Fruit fly (Drosophila melanogaster) whole organism, embryonic: Measurements from ENCODE around the gene CG4594.

Source experiments
- Ada2b ChIP-seq: fragments of 200-800 bp; sonication (Bioruptor generic); IDR thresholded peaks from 2 replicates; pipeline ENCODE4 v1.3.6; 2022; ENCODE audit warnings: missing biosample characterization, missing genetic modification characterization
- B-H2 ChIP-seq: fragments of 200-800 bp; sonication (Bioruptor generic); optimal IDR thresholded peaks from 2 replicates; lab custom pipeline; 2018; ENCODE audit warnings: missing biosample characterization, mild to moderate bottlenecking, missing genetic modification characterization
- CG10431 ChIP-seq: fragments of 200-800 bp; sonication (Bioruptor generic); optimal IDR thresholded peaks from 3 replicates; lab custom pipeline; 2018; ENCODE audit warnings: missing biosample characterization, mild to moderate bottlenecking, missing genetic modification characterization
- CG11456 ChIP-seq: fragments of 200-800 bp; sonication (Bioruptor generic); IDR thresholded peaks from 3 replicates; pipeline ENCODE4 v1.3.6; 2022; ENCODE audit warnings: missing biosample characterization, missing genetic modification characterization
- CG12071 ChIP-seq: fragments of 200-800 bp; sonication (Bioruptor generic); optimal IDR thresholded peaks from 3 replicates; lab custom pipeline; 2018; ENCODE audit warnings: missing biosample characterization, mild to moderate bottlenecking, missing genetic modification characterization
- CG13424 ChIP-seq: fragments of 200-800 bp; sonication (Bioruptor generic); optimal IDR thresholded peaks from 2 replicates; lab custom pipeline; 2019; ENCODE audit warnings: missing biosample characterization, mild to moderate bottlenecking, missing genetic modification characterization, moderate library complexity
- CG14014 ChIP-seq: fragments of 200-800 bp; sonication (Bioruptor generic); IDR thresholded peaks from 2 replicates; pipeline ENCODE4 v1.3.6; 2022; ENCODE audit warnings: missing biosample characterization, missing genetic modification characterization
- CG14710 ChIP-seq: fragments of 200-800 bp; sonication (Bioruptor generic); optimal IDR thresholded peaks from 3 replicates; lab custom pipeline; 2019; ENCODE audit warnings: missing biosample characterization, mild to moderate bottlenecking, missing genetic modification characterization, moderate library complexity
- CG17359 ChIP-seq: fragments of 200-800 bp; sonication (Bioruptor generic); optimal IDR thresholded peaks from 3 replicates; lab custom pipeline; 2018; ENCODE audit warnings: missing biosample characterization, mild to moderate bottlenecking, missing genetic modification characterization, moderate library complexity
- CG17829 ChIP-seq: fragments of 200-800 bp; optimal IDR thresholded peaks from 2 replicates; lab custom pipeline; 2019; ENCODE audit warnings: missing biosample characterization, mild to moderate bottlenecking, missing genetic modification characterization, moderate library complexity
- CG18011 ChIP-seq: fragments of 200-800 bp; sonication (Bioruptor generic); optimal IDR thresholded peaks from 2 replicates; lab custom pipeline; 2017; ENCODE audit warnings: missing biosample characterization, missing genetic modification characterization, mild to moderate bottlenecking, moderate library complexity, missing genotype
- CG2202 ChIP-seq: fragments of 200-800 bp; sonication (Bioruptor generic); optimal IDR thresholded peaks from 2 replicates; lab custom pipeline; 2018; ENCODE audit warnings: missing biosample characterization, mild to moderate bottlenecking, missing genetic modification characterization
- CG2678 ChIP-seq: fragments of 200-800 bp; sonication (Bioruptor generic); optimal IDR thresholded peaks from 3 replicates; lab custom pipeline; 2019; ENCODE audit warnings: missing biosample characterization, mild to moderate bottlenecking, missing genetic modification characterization, moderate library complexity
- CG31365 ChIP-seq: fragments of 200-800 bp; sonication (Bioruptor generic); optimal IDR thresholded peaks from 2 replicates; lab custom pipeline; 2018; ENCODE audit warnings: missing biosample characterization, mild to moderate bottlenecking, missing genetic modification characterization
- CG42726 ChIP-seq: fragments of 200-800 bp; sonication (Bioruptor generic); IDR thresholded peaks from 2 replicates; pipeline ENCODE4 v1.3.6; 2022; ENCODE audit warnings: missing biosample characterization, missing genetic modification characterization; ENCODE audit not compliant: partially characterized antibody
- CG4328 ChIP-seq: fragments of 200-800 bp; sonication (Bioruptor generic); optimal IDR thresholded peaks from 3 replicates; lab custom pipeline; 2017; ENCODE audit warnings: missing biosample characterization, missing genetic modification reagents, missing genetic modification characterization
- CG6254 ChIP-seq: fragments of 200-800 bp; sonication (Bioruptor generic); optimal IDR thresholded peaks from 3 replicates; lab custom pipeline; 2017; ENCODE audit warnings: mild to moderate bottlenecking, missing biosample characterization, missing genetic modification reagents, missing genetic modification characterization
- CG6683 ChIP-seq: fragments of 200-800 bp; sonication (Bioruptor generic); optimal IDR thresholded peaks from 2 replicates; lab custom pipeline; 2017; ENCODE audit warnings: missing biosample characterization, mild to moderate bottlenecking, missing genetic modification characterization, missing genetic modification reagents
- CG7271 ChIP-seq: fragments of 200-800 bp; sonication (Bioruptor generic); optimal IDR thresholded peaks from 2 replicates; lab custom pipeline; 2018; ENCODE audit warnings: missing biosample characterization, mild to moderate bottlenecking, missing genetic modification characterization, moderate library complexity
- CG7928 ChIP-seq: fragments of 200-800 bp; sonication (Bioruptor generic); optimal IDR thresholded peaks from 2 replicates; lab custom pipeline; 2017; ENCODE audit warnings: missing biosample characterization, mild to moderate bottlenecking, missing genetic modification characterization
- CG7963 ChIP-seq: fragments of 200-800 bp; sonication (Bioruptor generic); IDR thresholded peaks from 3 replicates; pipeline ENCODE4 v1.3.6; 2022; ENCODE audit warnings: missing biosample characterization, missing genetic modification characterization; ENCODE audit not compliant: partially characterized antibody
- CG9797 ChIP-seq: fragments of 200-800 bp; sonication (Bioruptor generic); optimal IDR thresholded peaks from 3 replicates; lab custom pipeline; 2018; ENCODE audit warnings: missing biosample characterization, mild to moderate bottlenecking, missing genetic modification characterization
- CoRest ChIP-seq: fragments of 200-800 bp; sonication (Bioruptor generic); optimal IDR thresholded peaks from 3 replicates; lab custom pipeline; 2018; ENCODE audit warnings: missing biosample characterization, mild to moderate bottlenecking, missing genetic modification characterization, moderate library complexity
- Dek ChIP-seq: fragments of 200-800 bp; sonication (Bioruptor generic); optimal IDR thresholded peaks from 3 replicates; lab custom pipeline; 2019; ENCODE audit warnings: missing biosample characterization, mild to moderate bottlenecking, missing genetic modification characterization, moderate library complexity
- Eip74EF ChIP-seq, 2 experiments: fragments of 200-800 bp in 1 of 2; fragments of >200 bp in 1 of 2; sonication (Bioruptor generic) in 1 of 2; optimal IDR thresholded peaks; 2 replicates each; lab custom pipeline; 2017 to 2019; ENCODE audit warnings: missing biosample characterization in 2 of 2, missing genetic modification characterization in 2 of 2, mild to moderate bottlenecking in 1 of 2, moderate library complexity in 1 of 2
- HLH54F ChIP-seq: fragments of 200-800 bp; sonication (Bioruptor generic); optimal IDR thresholded peaks from 3 replicates; lab custom pipeline; 2016; ENCODE audit warnings: missing biosample characterization, missing genetic modification characterization
- Jarid2 ChIP-seq: fragments of 200-800 bp; sonication (Bioruptor generic); optimal IDR thresholded peaks from 3 replicates; lab custom pipeline; 2017; ENCODE audit warnings: mild to moderate bottlenecking, missing biosample characterization, missing genetic modification reagents, missing genetic modification characterization
- bigmax ChIP-seq: fragments of 200-800 bp; sonication (Bioruptor generic); optimal IDR thresholded peaks from 2 replicates; lab custom pipeline; 2018; ENCODE audit warnings: missing biosample characterization, mild to moderate bottlenecking, missing genetic modification characterization
- chinmo ChIP-seq: fragments of 200-800 bp; sonication (Bioruptor generic); IDR thresholded peaks from 4 replicates; pipeline ENCODE4 v1.3.6; 2022; ENCODE audit warnings: missing biosample characterization, missing genetic modification characterization; ENCODE audit not compliant: partially characterized antibody
- dan ChIP-seq: fragments of 200-800 bp; sonication (Bioruptor generic); IDR thresholded peaks from 2 replicates; pipeline ENCODE4 v1.3.6; 2022; ENCODE audit warnings: missing biosample characterization, missing genetic modification characterization
- disco-r ChIP-seq: fragments of 200-800 bp; sonication (Bioruptor generic); optimal IDR thresholded peaks from 2 replicates; lab custom pipeline; 2016; ENCODE audit warnings: missing biosample characterization, missing genetic modification characterization
- dpn ChIP-seq, 2 experiments: fragments of 200-800 bp; sonication (Bioruptor generic); optimal IDR thresholded peaks; 3 replicates each; lab custom pipeline; 2016; ENCODE audit warnings: missing biosample characterization in 2 of 2, missing genetic modification characterization in 2 of 2
- ems ChIP-seq: fragments of 200-800 bp; sonication (Bioruptor generic); optimal IDR thresholded peaks from 3 replicates; lab custom pipeline; 2016; ENCODE audit warnings: missing biosample characterization, missing genetic modification characterization
- fd102C ChIP-seq: fragments of 200-800 bp; sonication (Bioruptor generic); optimal IDR thresholded peaks from 2 replicates; lab custom pipeline; 2018; ENCODE audit warnings: missing biosample characterization, mild to moderate bottlenecking, missing genetic modification characterization, moderate library complexity
- hkb ChIP-seq, 2 experiments: fragments of 200-800 bp in 1 of 2; fragments of >200 bp in 1 of 2; sonication (Bioruptor generic) in 1 of 2; IDR thresholded peaks in 1 of 2; optimal IDR thresholded peaks in 1 of 2; 2 replicates each; pipeline versions ENCODE4 v1.3.6 to Lab custom; 2017 to 2022; ENCODE audit warnings: missing biosample characterization in 1 of 2, missing genetic modification characterization in 1 of 2
- mld ChIP-seq: fragments of 200-800 bp; sonication (Bioruptor generic); IDR thresholded peaks from 3 replicates; pipeline ENCODE4 v1.3.6; 2022; ENCODE audit warnings: missing biosample characterization, missing genetic modification characterization; ENCODE audit not compliant: partially characterized antibody
- nerfin-1 ChIP-seq: fragments of 200-800 bp; sonication (Bioruptor generic); optimal IDR thresholded peaks from 3 replicates; lab custom pipeline; 2019; ENCODE audit warnings: missing biosample characterization, mild to moderate bottlenecking, missing genetic modification characterization, moderate library complexity
- nerfin-2 ChIP-seq: fragments of 200-800 bp; sonication (Bioruptor generic); IDR thresholded peaks from 2 replicates; pipeline ENCODE4 v1.3.6; 2022; ENCODE audit warnings: missing biosample characterization, missing genetic modification characterization; ENCODE audit not compliant: partially characterized antibody
- odd ChIP-seq: fragments of 200-800 bp; sonication (Bioruptor generic); optimal IDR thresholded peaks from 2 replicates; lab custom pipeline; 2017; ENCODE audit warnings: missing biosample characterization, mild to moderate bottlenecking, missing genetic modification characterization
- pros ChIP-seq: fragments of 200-800 bp; sonication (Bioruptor generic); optimal IDR thresholded peaks from 3 replicates; lab custom pipeline; 2019; ENCODE audit warnings: missing biosample characterization, mild to moderate bottlenecking, missing genetic modification characterization, moderate library complexity
- pum ChIP-seq: fragments of 200-800 bp; sonication (Bioruptor generic); optimal IDR thresholded peaks from 2 replicates; lab custom pipeline; 2016; ENCODE audit warnings: missing biosample characterization, missing genetic modification characterization
- pzg ChIP-seq: fragments of 200-800 bp; sonication (Bioruptor generic); optimal IDR thresholded peaks from 3 replicates; lab custom pipeline; 2018; ENCODE audit warnings: missing biosample characterization, mild to moderate bottlenecking, missing genetic modification characterization, moderate library complexity
- ranshi ChIP-seq: fragments of 200-800 bp; sonication (Bioruptor generic); IDR thresholded peaks from 2 replicates; pipeline ENCODE4 v1.3.6; 2022; ENCODE audit warnings: missing biosample characterization, missing genetic modification characterization
- schlank ChIP-seq: fragments of 200-800 bp; sonication (Bioruptor generic); optimal IDR thresholded peaks from 2 replicates; lab custom pipeline; 2018; ENCODE audit warnings: missing biosample characterization, mild to moderate bottlenecking, missing genetic modification characterization
- sob ChIP-seq: fragments of 200-800 bp; sonication (Bioruptor generic); IDR thresholded peaks from 2 replicates; pipeline ENCODE4 v1.3.6; 2022; ENCODE audit warnings: missing biosample characterization, missing genetic modification characterization
- tll ChIP-seq, 2 experiments: fragments of 200-800 bp in 1 of 2; fragments of >200 bp in 1 of 2; sonication (Bioruptor generic) in 1 of 2; optimal IDR thresholded peaks; 2 replicates each; lab custom pipeline; 2017 to 2019; ENCODE audit warnings: missing biosample characterization in 2 of 2, missing genetic modification characterization in 2 of 2, mild to moderate bottlenecking in 1 of 2, moderate library complexity in 1 of 2
- tup ChIP-seq: fragments of 200-800 bp; sonication (Bioruptor generic); optimal IDR thresholded peaks from 2 replicates; lab custom pipeline; 2016; ENCODE audit warnings: missing biosample characterization, mild to moderate bottlenecking, missing genetic modification characterization, moderate library complexity

CG4594 gene

dm6 chr2L:9894871-9895364 lies 25.0 kb upstream of the CG4594 start, which contains the start of gene Bka (continued):
- TF ChIP-seq CG2678 (tag; lab: Kevin White, UChicago): peak; percentile 61
- TF ChIP-seq Dek (tag; lab: Kevin White, UChicago): peak; percentile 39
- TF ChIP-seq CG31365 (tag; lab: Kevin White, UChicago): no peak
- peak; percentile 63 for TF ChIP-seq CG6254 (GFP tag; lab: Kevin White, UChicago)
- peak; percentile 34 for TF ChIP-seq CG7271 (tag; lab: Kevin White, UChicago)
- peak; percentile 22; the same call in 1 of the 2 replicates for TF ChIP-seq ranshi (GFP tag; lab: Robert Waterston, UW)
- peak; percentile 96; the same call in 3 of the 4 replicates for TF ChIP-seq chinmo (GFP tag; lab: Robert Waterston, UW)
- TF ChIP-seq CG7963: peak; percentile 93
- peak; percentile 40 for TF ChIP-seq CG4328 (GFP tag; lab: Kevin White, UChicago)
- peak; percentile 51 for TF ChIP-seq CG7928 (GFP tag; lab: Kevin White, UChicago)
- peak; percentile 53 for TF ChIP-seq Jarid2 (GFP tag; lab: Kevin White, UChicago)
- no peak for TF ChIP-seq tll (GFP tag; optimal IDR thresholded peaks at IDR 0.05; lab: Kevin White, UChicago)
- TF ChIP-seq pros (GFP tag; lab: Kevin White, UChicago): peak; percentile 6
- TF ChIP-seq pum (GFP tag; lab: Kevin White, UChicago): no peak
- TF ChIP-seq pzg: peak; percentile 83
- TF ChIP-seq Ada2b (GFP tag; lab: Robert Waterston, UW): 0 out of 2 replicates have a peak, but pooled peaks have one; percentile 10
- TF ChIP-seq disco-r: no peak
- peak; percentile 73 for TF ChIP-seq CG17829
- TF ChIP-seq CG14014 (GFP tag; lab: Robert Waterston, UW): no peak
- no peak for TF ChIP-seq hkb (optimal IDR thresholded peaks at IDR 0.05; lab: Kevin White, UChicago)
- peak; percentile 59 for TF ChIP-seq hkb (GFP tag; IDR thresholded peaks at IDR 0.05; lab: Robert Waterston, UW)
- TF ChIP-seq CG14710 (tag; lab: Kevin White, UChicago): peak; percentile 91
- peak; percentile 88 for TF ChIP-seq CG42726 (GFP tag; lab: Robert Waterston, UW)
- TF ChIP-seq odd (GFP tag; lab: Kevin White, UChicago): peak; percentile 73
- peak; percentile 47 for TF ChIP-seq CG6683 (GFP tag; lab: Kevin White, UChicago)
- peak; percentile 94 for TF ChIP-seq mld
- peak; percentile 81 for TF ChIP-seq B-H2 (GFP tag; lab: Kevin White, UChicago)
- TF ChIP-seq sob: peak; percentile 61
- peak; percentile 37 for TF ChIP-seq CG17359
- TF ChIP-seq dan (GFP tag; lab: Robert Waterston, UW): no peak
- TF ChIP-seq CG2202: peak; percentile 60
- peak; percentile 20 for TF ChIP-seq schlank (tag; lab: Kevin White, UChicago)
- TF ChIP-seq HLH54F (GFP tag; lab: Kevin White, UChicago): no peak
- TF ChIP-seq bigmax: peak; percentile 8
- TF ChIP-seq CG11456 (GFP tag; lab: Robert Waterston, UW): no peak
- peak; percentile 79 for TF ChIP-seq nerfin-1 (tag; lab: Kevin White, UChicago)
- TF ChIP-seq CoRest (tag; lab: Kevin White, UChicago): peak; percentile 61
- TF ChIP-seq dpn (GFP tag; optimal IDR thresholded peaks at IDR 0.05; lab: Kevin White, UChicago): peak in 1 of 2 experiments; percentile 23
- peak; percentile 22 for TF ChIP-seq CG18011
- TF ChIP-seq Eip74EF (GFP tag; optimal IDR thresholded peaks at IDR 0.05; lab: Kevin White, UChicago): peak in 1 of 2 experiments; percentile 65
- TF ChIP-seq CG10431 (GFP tag; lab: Kevin White, UChicago): peak; percentile 65
- TF ChIP-seq nerfin-2 (GFP tag; lab: Robert Waterston, UW): peak; percentile 94
- peak; percentile 13 for TF ChIP-seq tup (GFP tag; lab: Kevin White, UChicago)
- TF ChIP-seq ems (GFP tag; lab: Kevin White, UChicago): peak; percentile 17
- no peak for TF ChIP-seq CG12071
- peak; percentile 57 for TF ChIP-seq CG9797 (GFP tag; lab: Kevin White, UChicago)
- TF ChIP-seq CG13424 (tag; lab: Kevin White, UChicago): peak; percentile 53
- TF ChIP-seq fd102C (GFP tag; lab: Kevin White, UChicago): no peak
